Fruit fly (Drosophila melanogaster) whole organism, wandering third instar larva: Measurements from ENCODE around the gene CG33912.

Experiments
- CG32264 ChIP-seq: fragments of 200-800 bp; sonication (Bioruptor generic); optimal IDR thresholded peaks from 2 replicates; lab custom pipeline; 2016; ENCODE audit warnings: missing biosample characterization, missing genetic modification characterization
- Dfd ChIP-seq: fragments of >200 bp; optimal IDR thresholded peaks from 2 replicates; lab custom pipeline; 2017; ENCODE audit warnings: missing biosample characterization, missing genetic modification characterization
- OdsH ChIP-seq: fragments of 200-800 bp; sonication (Bioruptor generic); optimal IDR thresholded peaks from 2 replicates; lab custom pipeline; 2016; ENCODE audit warnings: missing biosample characterization, mild to moderate bottlenecking, missing genetic modification characterization
- br ChIP-seq: fragments of 200-800 bp; sonication (Bioruptor generic); optimal IDR thresholded peaks from 2 replicates; lab custom pipeline; 2016; ENCODE audit warnings: missing biosample characterization, missing genetic modification characterization
- dmrt93B ChIP-seq: fragments of 200-800 bp; sonication (Bioruptor generic); optimal IDR thresholded peaks from 2 replicates; lab custom pipeline; 2018; ENCODE audit warnings: missing biosample characterization, mild to moderate bottlenecking, missing genetic modification characterization
- dsf ChIP-seq: sonication (Bioruptor generic); optimal IDR thresholded peaks from 2 replicates; lab custom pipeline; 2016; ENCODE audit warnings: missing biosample characterization, missing genetic modification characterization, borderline replicate concordance
- h ChIP-seq: fragments of 200-800 bp; sonication (Bioruptor generic); optimal IDR thresholded peaks from 3 replicates; lab custom pipeline; 2016; ENCODE audit warnings: missing biosample characterization, mild to moderate bottlenecking, missing genetic modification characterization
- lola ChIP-seq: fragments of >200 bp; optimal IDR thresholded peaks from 2 replicates; lab custom pipeline; 2017; ENCODE audit warnings: missing biosample characterization, missing genetic modification characterization
- psq ChIP-seq: fragments of 200-800 bp; sonication (Bioruptor generic); optimal IDR thresholded peaks from 3 replicates; lab custom pipeline; 2017; ENCODE audit warnings: missing biosample characterization, mild to moderate bottlenecking, missing genetic modification characterization, moderate library complexity
- usp ChIP-seq: fragments of >200 bp; optimal IDR thresholded peaks from 2 replicates; lab custom pipeline; 2017; ENCODE audit warnings: missing biosample characterization, missing genetic modification characterization

DNA sequence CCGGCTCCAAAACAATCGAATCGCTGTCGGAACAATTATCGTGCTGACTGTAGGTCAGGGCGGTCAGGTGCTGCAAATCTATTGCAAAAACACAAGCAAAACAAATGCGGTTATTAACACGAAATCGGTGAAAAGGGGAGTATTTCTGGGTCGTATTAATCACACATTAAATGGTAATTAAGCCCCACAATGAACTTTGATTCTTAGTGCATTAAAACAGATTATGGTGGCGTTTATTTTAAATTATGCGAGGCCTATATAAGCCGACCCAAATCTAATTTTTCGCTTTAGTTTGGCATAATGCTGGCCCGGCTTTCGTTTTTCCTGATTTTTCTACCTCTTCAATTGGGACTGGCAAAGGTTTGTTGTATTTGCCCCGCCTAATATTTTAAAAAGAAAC is 41.7 kb downstream of the CG33912 start, which contains the start of gene CG34260:
- TF ChIP-seq usp (GFP tag; lab: Kevin White, UChicago) (no peak), OdsH (GFP tag; lab: Kevin White, UChicago) (no peak), br (GFP tag; lab: Kevin White, UChicago) (no peak), dsf (GFP tag; lab: Kevin White, UChicago) (no peak), dmrt93B (GFP tag; lab: Kevin White, UChicago) (no peak), psq (GFP tag; lab: Kevin White, UChicago) (no peak), Dfd (GFP tag; lab: Kevin White, UChicago) (no peak), CG32264 (GFP tag; lab: Kevin White, UChicago) (no peak), h (no peak), lola (no peak)
